Fruit fly (Drosophila melanogaster) whole organism, embryonic: ENCODE results near the gene gNacalpha.
A peak's percentile ranks its signal among the peaks of the same experiment; 100 is the strongest.

Experiments used
- Antp ChIP-seq: fragments of 200-800 bp; sonication (Bioruptor generic); optimal IDR thresholded peaks from 3 replicates; lab custom pipeline; 2016; ENCODE audit warnings: missing biosample characterization, missing genetic modification characterization
- Atf-2 ChIP-seq: fragments of 200-800 bp; sonication (Bioruptor generic); optimal IDR thresholded peaks from 2 replicates; lab custom pipeline; 2016; ENCODE audit warnings: missing biosample characterization, missing genetic modification characterization
- Atf3 ChIP-seq: fragments of 200-800 bp; sonication (Bioruptor generic); optimal IDR thresholded peaks from 3 replicates; lab custom pipeline; 2016; ENCODE audit warnings: missing biosample characterization, missing genetic modification characterization
- CG10543 ChIP-seq: fragments of 200-800 bp; sonication (Bioruptor generic); optimal IDR thresholded peaks from 3 replicates; lab custom pipeline; 2017; ENCODE audit warnings: missing biosample characterization, mild to moderate bottlenecking, missing genetic modification characterization, moderate library complexity
- CG10654 ChIP-seq: fragments of 200-800 bp; sonication (Bioruptor generic); optimal IDR thresholded peaks from 2 replicates; lab custom pipeline; 2016; ENCODE audit warnings: missing biosample characterization, missing genetic modification characterization
- CG11398 ChIP-seq: fragments of 200-800 bp; sonication (Bioruptor generic); optimal IDR thresholded peaks from 2 replicates; lab custom pipeline; 2016; ENCODE audit warnings: missing biosample characterization, missing genetic modification characterization
- CG12219 ChIP-seq: fragments of 200-800 bp; sonication (Bioruptor generic); optimal IDR thresholded peaks from 3 replicates; lab custom pipeline; 2018; ENCODE audit warnings: missing biosample characterization, mild to moderate bottlenecking, missing genetic modification characterization
- CG14050 ChIP-seq: fragments of 200-800 bp; sonication (Bioruptor generic); IDR thresholded peaks from 3 replicates; pipeline ENCODE4 v1.3.6; 2022; ENCODE audit warnings: missing biosample characterization, missing genetic modification characterization
- CG15479 ChIP-seq: fragments of 200-800 bp; sonication (Bioruptor generic); optimal IDR thresholded peaks from 3 replicates; lab custom pipeline; 2019; ENCODE audit warnings: missing biosample characterization, mild to moderate bottlenecking, missing genetic modification characterization, moderate library complexity
- CG15696 ChIP-seq: fragments of 200-800 bp; sonication (Bioruptor generic); optimal IDR thresholded peaks from 2 replicates; lab custom pipeline; 2019; ENCODE audit warnings: missing biosample characterization, mild to moderate bottlenecking, missing genetic modification characterization, moderate library complexity
- CG1603 ChIP-seq: fragments of 200-800 bp; sonication (Bioruptor generic); optimal IDR thresholded peaks from 2 replicates; lab custom pipeline; 2019; ENCODE audit warnings: missing biosample characterization, mild to moderate bottlenecking, missing genetic modification characterization, moderate library complexity
- CG16779 ChIP-seq: fragments of 200-800 bp; sonication (Bioruptor generic); IDR thresholded peaks from 2 replicates; pipeline ENCODE4 v1.3.6; 2022; ENCODE audit warnings: missing biosample characterization, missing genetic modification characterization
- CG17612 ChIP-seq: fragments of 200-800 bp; sonication (Bioruptor generic); IDR thresholded peaks from 2 replicates; pipeline ENCODE4 v1.3.6; 2022; ENCODE audit warnings: missing biosample characterization, missing genetic modification characterization
- CG2129 ChIP-seq: fragments of 200-800 bp; sonication (Bioruptor generic); IDR thresholded peaks from 2 replicates; pipeline ENCODE4 v1.3.6; 2022; ENCODE audit warnings: missing biosample characterization, missing genetic modification characterization; ENCODE audit not compliant: partially characterized antibody
- CG2875 ChIP-seq: fragments of 200-800 bp; sonication (Bioruptor generic); optimal IDR thresholded peaks from 2 replicates; lab custom pipeline; 2017; ENCODE audit warnings: missing biosample characterization, mild to moderate bottlenecking, missing genetic modification characterization, missing genetic modification reagents
- CG3163 ChIP-seq: fragments of 200-800 bp; sonication (Bioruptor generic); optimal IDR thresholded peaks from 3 replicates; lab custom pipeline; 2016; ENCODE audit warnings: missing biosample characterization, missing genetic modification characterization
- CG3838 ChIP-seq: fragments of 200-800 bp; sonication (Bioruptor generic); optimal IDR thresholded peaks from 3 replicates; lab custom pipeline; 2016; ENCODE audit warnings: missing biosample characterization, missing genetic modification characterization
- CG4328 ChIP-seq: fragments of 200-800 bp; sonication (Bioruptor generic); optimal IDR thresholded peaks from 3 replicates; lab custom pipeline; 2017; ENCODE audit warnings: missing biosample characterization, missing genetic modification reagents, missing genetic modification characterization
- CG6254 ChIP-seq: fragments of 200-800 bp; sonication (Bioruptor generic); optimal IDR thresholded peaks from 3 replicates; lab custom pipeline; 2017; ENCODE audit warnings: mild to moderate bottlenecking, missing biosample characterization, missing genetic modification reagents, missing genetic modification characterization
- CG6813 ChIP-seq: fragments of 200-800 bp; sonication (Bioruptor generic); optimal IDR thresholded peaks from 2 replicates; lab custom pipeline; 2017; ENCODE audit warnings: missing biosample characterization, missing genetic modification characterization, mild to moderate bottlenecking, moderate library complexity, missing genetic modification reagents
- CG7786 ChIP-seq: fragments of 200-800 bp; sonication (Bioruptor generic); optimal IDR thresholded peaks from 2 replicates; lab custom pipeline; 2016; ENCODE audit warnings: missing biosample characterization, missing genetic modification characterization
- CG7928 ChIP-seq: fragments of 200-800 bp; sonication (Bioruptor generic); optimal IDR thresholded peaks from 2 replicates; lab custom pipeline; 2017; ENCODE audit warnings: missing biosample characterization, mild to moderate bottlenecking, missing genetic modification characterization
- CG8290 ChIP-seq, 3 experiments: fragments of 200-800 bp; sonication (Bioruptor generic); optimal IDR thresholded peaks; 2 replicates each; lab custom pipeline; 2016 to 2019; ENCODE audit warnings: missing biosample characterization in 3 of 3, missing genetic modification characterization in 3 of 3, mild to moderate bottlenecking in 2 of 3, moderate library complexity in 1 of 3
- CG8388 ChIP-seq: fragments of 200-800 bp; sonication (Bioruptor generic); optimal IDR thresholded peaks from 2 replicates; lab custom pipeline; 2019; ENCODE audit warnings: missing biosample characterization, mild to moderate bottlenecking, missing genetic modification characterization, moderate library complexity
- CG9437 ChIP-seq: fragments of 200-800 bp; sonication (Bioruptor generic); optimal IDR thresholded peaks from 2 replicates; lab custom pipeline; 2018; ENCODE audit warnings: missing biosample characterization, mild to moderate bottlenecking, missing genetic modification characterization
- CkIIα-i1 ChIP-seq: fragments of 200-800 bp; sonication (Bioruptor generic); IDR thresholded peaks from 2 replicates; pipeline ENCODE4 v1.3.6; 2022; ENCODE audit warnings: missing biosample characterization, missing genetic modification characterization
- Dref ChIP-seq: fragments of 200-800 bp; sonication (Bioruptor generic); IDR thresholded peaks from 2 replicates; pipeline ENCODE4 v1.3.6; 2022; ENCODE audit warnings: missing biosample characterization, missing genetic modification characterization
- E2f1 ChIP-seq: fragments of 200-800 bp; sonication (Bioruptor generic); IDR thresholded peaks from 2 replicates; pipeline ENCODE4 v1.3.6; 2022; ENCODE audit warnings: missing biosample characterization, missing genetic modification characterization
- E2f2 ChIP-seq: fragments of 200-800 bp; sonication (Bioruptor generic); IDR thresholded peaks from 2 replicates; pipeline ENCODE4 v1.3.6; 2022; ENCODE audit warnings: missing biosample characterization, missing genetic modification characterization
- Ets97D ChIP-seq: fragments of 200-800 bp; sonication (Bioruptor generic); optimal IDR thresholded peaks from 3 replicates; lab custom pipeline; 2016; ENCODE audit warnings: missing biosample characterization, missing genetic modification characterization
- GATAe ChIP-seq: fragments of 200-800 bp; sonication (Bioruptor generic); conservative IDR thresholded peaks from 2 replicates; pipeline ENCODE4 v1.3.6; 2022; ENCODE audit warnings: missing biosample characterization, missing genetic modification characterization
- MBD-R2 ChIP-seq: fragments of 200-800 bp; sonication (Bioruptor generic); IDR thresholded peaks from 2 replicates; pipeline ENCODE4 v1.3.6; 2022; ENCODE audit warnings: missing biosample characterization, missing genetic modification characterization
- Mrtf ChIP-seq: fragments of 200-800 bp; sonication (Bioruptor generic); IDR thresholded peaks from 3 replicates; pipeline ENCODE4 v1.3.6; 2022; ENCODE audit warnings: missing biosample characterization, missing genetic modification characterization
- NC2α ChIP-seq: fragments of 200-800 bp; sonication (Bioruptor generic); optimal IDR thresholded peaks from 2 replicates; lab custom pipeline; 2016; ENCODE audit warnings: missing biosample characterization, missing genetic modification characterization
- NC2β ChIP-seq: fragments of 200-800 bp; sonication (Bioruptor generic); optimal IDR thresholded peaks from 2 replicates; lab custom pipeline; 2016; ENCODE audit warnings: missing biosample characterization, missing genetic modification characterization
- NK7.1 ChIP-seq: fragments of 200-800 bp; sonication (Bioruptor generic); optimal IDR thresholded peaks from 3 replicates; lab custom pipeline; 2016; ENCODE audit warnings: missing biosample characterization, missing genetic modification characterization
- Oli ChIP-seq: fragments of 200-800 bp; sonication (Bioruptor generic); optimal IDR thresholded peaks from 2 replicates; lab custom pipeline; 2018; ENCODE audit warnings: missing biosample characterization, mild to moderate bottlenecking, missing genetic modification characterization, moderate library complexity
- Ptx1 ChIP-seq: fragments of 200-800 bp; sonication (Bioruptor generic); IDR thresholded peaks from 2 replicates; pipeline ENCODE4 v1.3.6; 2022; ENCODE audit warnings: missing biosample characterization, missing genetic modification characterization
- abd-A ChIP-seq: fragments of 200-800 bp; sonication (Bioruptor generic); optimal IDR thresholded peaks from 3 replicates; lab custom pipeline; 2019; ENCODE audit warnings: missing biosample characterization, mild to moderate bottlenecking, missing genetic modification characterization, moderate library complexity
- cas ChIP-seq: fragments of 200-800 bp; sonication (Bioruptor generic); IDR thresholded peaks from 2 replicates; pipeline ENCODE4 v1.3.6; 2022; ENCODE audit warnings: missing biosample characterization, missing genetic modification characterization
- cato ChIP-seq: fragments of 200-800 bp; sonication (Bioruptor generic); optimal IDR thresholded peaks from 2 replicates; lab custom pipeline; 2016; ENCODE audit warnings: missing biosample characterization, missing genetic modification characterization, borderline replicate concordance
- ci ChIP-seq: fragments of 200-800 bp; sonication (Bioruptor generic); IDR thresholded peaks from 3 replicates; pipeline ENCODE4 v1.3.6; 2022; ENCODE audit warnings: missing biosample characterization, missing genetic modification characterization
- emc ChIP-seq: fragments of 200-800 bp; sonication (Bioruptor generic); optimal IDR thresholded peaks from 2 replicates; lab custom pipeline; 2016; ENCODE audit warnings: missing biosample characterization, missing genetic modification characterization
- ewg ChIP-seq: fragments of 200-800 bp; sonication (Bioruptor generic); optimal IDR thresholded peaks from 3 replicates; lab custom pipeline; 2017; ENCODE audit warnings: mild to moderate bottlenecking, missing biosample characterization, missing genetic modification reagents, missing genetic modification characterization
- grn ChIP-seq: fragments of 200-800 bp; sonication (Bioruptor generic); optimal IDR thresholded peaks from 3 replicates; lab custom pipeline; 2017; ENCODE audit warnings: missing biosample characterization, missing genetic modification characterization
- onecut ChIP-seq: fragments of 200-800 bp; sonication (Bioruptor generic); IDR thresholded peaks from 2 replicates; pipeline ENCODE4 v1.3.6; 2022; ENCODE audit warnings: missing biosample characterization, missing genetic modification characterization
- run ChIP-seq: fragments of 200-800 bp; sonication (Bioruptor generic); optimal IDR thresholded peaks from 3 replicates; lab custom pipeline; 2018; ENCODE audit warnings: missing biosample characterization, mild to moderate bottlenecking, missing genetic modification characterization
- so ChIP-seq: fragments of 200-800 bp; sonication (Bioruptor generic); IDR thresholded peaks from 3 replicates; pipeline ENCODE4 v1.3.6; 2022; ENCODE audit warnings: missing biosample characterization, missing genetic modification characterization
- tio ChIP-seq: fragments of 200-800 bp; sonication (Bioruptor generic); optimal IDR thresholded peaks from 2 replicates; lab custom pipeline; 2017; ENCODE audit warnings: missing biosample characterization, missing genetic modification characterization, inconsistent platforms
- zf30C ChIP-seq: fragments of 200-800 bp; sonication (Bioruptor generic); optimal IDR thresholded peaks from 3 replicates; lab custom pipeline; 2018; ENCODE audit warnings: missing biosample characterization, mild to moderate bottlenecking, missing genetic modification characterization

gNacalpha gene

dm6 chr2L:1075753-1076152 lies 38.7 kb downstream of the gNacalpha start (continued):
- TF ChIP-seq cato (GFP tag; lab: Kevin White, UChicago) (peak; percentile 91), NK7.1 (GFP tag; lab: Kevin White, UChicago) (peak; percentile 85), Antp (peak; percentile 96), zf30C (GFP tag; lab: Kevin White, UChicago) (no peak), CG7786 (GFP tag; lab: Kevin White, UChicago) (peak; percentile 93), cas (GFP tag; lab: Robert Waterston, UW) (peak; percentile 42; the same call in 1 of the 2 replicates), E2f1 (GFP tag; lab: Robert Waterston, UW) (peak; percentile 91), CG9437 (GFP tag; lab: Kevin White, UChicago) (peak; percentile 76), Atf3 (GFP tag; lab: Kevin White, UChicago) (peak; percentile 96), CG1603 (tag; lab: Kevin White, UChicago) (peak; percentile 98), CG2129 (no peak), onecut (GFP tag; lab: Robert Waterston, UW) (peak; percentile 91), CG2875 (peak; percentile 92), abd-A (tag; lab: Kevin White, UChicago) (peak; percentile 14), CG3163 (GFP tag; lab: Kevin White, UChicago) (peak; percentile 79), emc (GFP tag; lab: Kevin White, UChicago) (peak; percentile 42), E2f2 (GFP tag; lab: Robert Waterston, UW) (peak; percentile 69), CG12219 (GFP tag; lab: Kevin White, UChicago) (peak; percentile 89), CG8388 (GFP tag; lab: Kevin White, UChicago) (peak; percentile 90), CkIIα-i1 (0 out of 2 replicates have a peak, but pooled peaks have one; percentile 26), Ptx1 (GFP tag; lab: Robert Waterston, UW) (peak; percentile 95), CG14050 (GFP tag; lab: Robert Waterston, UW) (peak; percentile 88), GATAe (GFP tag; lab: Robert Waterston, UW) (0 out of 2 replicates have a peak, but pooled peaks have one; percentile 30), Ets97D (peak; percentile 67), NC2α (GFP tag; lab: Kevin White, UChicago) (peak; percentile 87), grn (GFP tag; lab: Kevin White, UChicago) (peak; percentile 28), CG3838 (GFP tag; lab: Kevin White, UChicago) (peak; percentile 78), so (GFP tag; lab: Robert Waterston, UW) (peak; percentile 91; the same call in 2 of the 3 replicates), Dref (GFP tag; lab: Robert Waterston, UW) (no peak), CG11398 (peak; percentile 86), run (peak; percentile 62), CG4328 (GFP tag; lab: Kevin White, UChicago) (no peak), Mrtf (GFP tag; lab: Robert Waterston, UW) (peak; percentile 92), CG10654 (GFP tag; lab: Kevin White, UChicago) (peak; percentile 94), CG15479 (no peak), CG6254 (GFP tag; lab: Kevin White, UChicago) (peak; percentile 86), CG6813 (GFP tag; lab: Kevin White, UChicago) (peak; percentile 80), CG15696 (peak; percentile 90), Oli (peak; percentile 93), CG17612 (GFP tag; lab: Robert Waterston, UW) (peak; percentile 85), ewg (peak; percentile 90), Atf-2 (peak; percentile 93), CG10543 (GFP tag; lab: Kevin White, UChicago) (no peak), MBD-R2 (GFP tag; lab: Robert Waterston, UW) (peak; percentile 60; the same call in 1 of the 2 replicates), CG8290 (GFP tag; optimal IDR thresholded peaks at IDR 0.05; lab: Kevin White, UChicago) (peak; percentile 92), CG8290 (tag; optimal IDR thresholded peaks at IDR 0.05; lab: Kevin White, UChicago) (peak in 1 of 2 experiments; percentile 96), tio (GFP tag; lab: Kevin White, UChicago) (no peak), ci (peak; percentile 98), CG16779 (GFP tag; lab: Robert Waterston, UW) (peak; percentile 84; the same call in 1 of the 2 replicates), NC2β (GFP tag; lab: Kevin White, UChicago) (peak; percentile 96), CG7928 (no peak)
